Fruit fly (Drosophila melanogaster) ovary, adult (tissue): Measurements from ENCODE around the gene AdamTS-B.
A peak's percentile ranks its signal among the peaks of the same experiment; 100 is the strongest.

Source experiments
- CG17801 ChIP-seq: fragments of 200-800 bp; optimal IDR thresholded peaks from 2 replicates; lab custom pipeline; 2019; ENCODE audit warnings: missing biosample characterization, mild to moderate bottlenecking, missing genetic modification characterization, moderate library complexity; ENCODE audit not compliant: partially characterized antibody

AdamTS-B gene

dm6 chrX:5698087-5698727 lies at the start of gene AdamTS-B:
AdamTS-B (plus strand) TSS chrX:5698557.
- TF ChIP-seq CG17801 (GFP tag; lab: Kevin White, UChicago): peak; percentile 49

dm6 chrX:5649387-5649786 lies 49.0 kb upstream of the AdamTS-B start:
- no peak for TF ChIP-seq CG17801 (GFP tag; lab: Kevin White, UChicago)

dm6 chrX:5649998-5650397 lies 48.4 kb upstream of the AdamTS-B start:
- no peak for TF ChIP-seq CG17801 (GFP tag; lab: Kevin White, UChicago)

- no peak for TF ChIP-seq CG17801 (GFP tag; lab: Kevin White, UChicago)
Observed at dm6 chrX:5661971-5662370, 36.4 kb upstream of the AdamTS-B start.

dm6 chrX:5662761-5663160 lies 35.6 kb upstream of the AdamTS-B start, which contains the start of gene OtopLc:
OtopLc (minus strand) TSS chrX:5662861.
- TF ChIP-seq CG17801 (GFP tag; lab: Kevin White, UChicago): no peak

dm6 chrX:5664222-5664621 lies 34.1 kb upstream of the AdamTS-B start:
- no peak for TF ChIP-seq CG17801 (GFP tag; lab: Kevin White, UChicago)

- TF ChIP-seq CG17801 (GFP tag; lab: Kevin White, UChicago): peak; percentile 25
Observed at dm6 chrX:5665902-5666301, 32.5 kb upstream of the AdamTS-B start, which contains the start of the genes Sirt4 and CG4119. Sirt4 (minus strand) TSS chrX:5665940. CG4119 (plus strand) TSS chrX:5666052.

dm6 chrX:5671537-5672029 lies 26.8 kb upstream of the AdamTS-B start, which contains the start of gene Rab18:
Rab18 (minus strand) TSS chrX:5671812.
- TF ChIP-seq CG17801 (GFP tag; lab: Kevin White, UChicago): no peak

- peak; percentile 86 for TF ChIP-seq CG17801 (GFP tag; lab: Kevin White, UChicago)
Observed at dm6 chrX:5672243-5673051, 25.9 kb upstream of the AdamTS-B start, which contains the start of gene RpL35. RpL35 (plus strand) TSS chrX:5672401.

- no peak for TF ChIP-seq CG17801 (GFP tag; lab: Kevin White, UChicago)
Observed at dm6 chrX:5676855-5677254, 21.5 kb upstream of the AdamTS-B start.

- TF ChIP-seq CG17801 (GFP tag; lab: Kevin White, UChicago): no peak
Observed at dm6 chrX:5677400-5678177, 20.8 kb upstream of the AdamTS-B start.

- TF ChIP-seq CG17801 (GFP tag; lab: Kevin White, UChicago): no peak
Observed at dm6 chrX:5678178-5678470, 20.2 kb upstream of the AdamTS-B start.

- TF ChIP-seq CG17801 (GFP tag; lab: Kevin White, UChicago): peak; percentile 67
Observed at dm6 chrX:5679079-5679932, 19.1 kb upstream of the AdamTS-B start.
